Fruit fly (Drosophila melanogaster) whole organism, embryonic: ENCODE results near the gene Polr1D.

ENCODE experiments used
- Asciz ChIP-seq: fragments of 200-800 bp; sonication (Bioruptor generic); optimal IDR thresholded peaks from 2 replicates; lab custom pipeline; 2017; ENCODE audit warnings: missing biosample characterization, mild to moderate bottlenecking, missing genetic modification characterization, missing genetic modification reagents
- CG11504 ChIP-seq: fragments of 200-800 bp; sonication (Bioruptor generic); optimal IDR thresholded peaks from 3 replicates; lab custom pipeline; 2019; ENCODE audit warnings: missing biosample characterization, mild to moderate bottlenecking, missing genetic modification characterization, moderate library complexity
- CG12236 ChIP-seq: fragments of 200-800 bp; sonication (Bioruptor generic); optimal IDR thresholded peaks from 2 replicates; lab custom pipeline; 2016; ENCODE audit warnings: missing biosample characterization, missing genetic modification characterization
- CG13424 ChIP-seq: fragments of 200-800 bp; sonication (Bioruptor generic); optimal IDR thresholded peaks from 2 replicates; lab custom pipeline; 2019; ENCODE audit warnings: missing biosample characterization, mild to moderate bottlenecking, missing genetic modification characterization, moderate library complexity
- CG13894 ChIP-seq: fragments of 200-800 bp; sonication (Bioruptor generic); optimal IDR thresholded peaks from 3 replicates; lab custom pipeline; 2018; ENCODE audit warnings: missing biosample characterization, mild to moderate bottlenecking, missing genetic modification characterization, moderate library complexity
- CG17612 ChIP-seq: fragments of 200-800 bp; sonication (Bioruptor generic); IDR thresholded peaks from 2 replicates; pipeline ENCODE4 v1.3.6; 2022; ENCODE audit warnings: missing biosample characterization, missing genetic modification characterization
- CG18262 ChIP-seq: fragments of 200-800 bp; optimal IDR thresholded peaks from 3 replicates; lab custom pipeline; 2019; ENCODE audit warnings: missing biosample characterization, mild to moderate bottlenecking, missing genetic modification characterization, moderate library complexity
- CG30403 ChIP-seq: fragments of 200-800 bp; sonication (Bioruptor generic); optimal IDR thresholded peaks from 3 replicates; lab custom pipeline; 2016; ENCODE audit warnings: missing biosample characterization, missing genetic modification characterization
- CG32767 ChIP-seq: fragments of 200-800 bp; sonication (Bioruptor generic); IDR thresholded peaks from 2 replicates; pipeline ENCODE4 v1.3.6; 2022; ENCODE audit warnings: missing biosample characterization, missing genetic modification characterization
- CG6689 ChIP-seq: fragments of 200-800 bp; sonication (Bioruptor generic); IDR thresholded peaks from 2 replicates; pipeline ENCODE4 v1.3.6; 2022; ENCODE audit warnings: missing biosample characterization, missing genetic modification characterization
- CG6765 ChIP-seq: fragments of 200-800 bp; sonication (Bioruptor generic); optimal IDR thresholded peaks from 3 replicates; lab custom pipeline; 2017; ENCODE audit warnings: missing biosample characterization, mild to moderate bottlenecking, missing genetic modification characterization
- CG7556 ChIP-seq: fragments of 200-800 bp; sonication (Bioruptor generic); optimal IDR thresholded peaks from 2 replicates; lab custom pipeline; 2017; ENCODE audit warnings: missing biosample characterization, mild to moderate bottlenecking, missing genetic modification characterization
- CG7987 ChIP-seq: fragments of 200-800 bp; sonication (Bioruptor generic); optimal IDR thresholded peaks from 2 replicates; lab custom pipeline; 2018; ENCODE audit warnings: missing biosample characterization, mild to moderate bottlenecking, missing genetic modification characterization, moderate library complexity
- CG8388 ChIP-seq: fragments of 200-800 bp; sonication (Bioruptor generic); optimal IDR thresholded peaks from 2 replicates; lab custom pipeline; 2019; ENCODE audit warnings: missing biosample characterization, mild to moderate bottlenecking, missing genetic modification characterization, moderate library complexity
- CoRest ChIP-seq: fragments of 200-800 bp; sonication (Bioruptor generic); optimal IDR thresholded peaks from 3 replicates; lab custom pipeline; 2018; ENCODE audit warnings: missing biosample characterization, mild to moderate bottlenecking, missing genetic modification characterization, moderate library complexity
- CrebB ChIP-seq: fragments of 200-800 bp; sonication (Bioruptor generic); optimal IDR thresholded peaks from 3 replicates; lab custom pipeline; 2018; ENCODE audit warnings: missing biosample characterization, mild to moderate bottlenecking, missing genetic modification characterization
- HLH3B ChIP-seq: fragments of 200-800 bp; sonication (Bioruptor generic); IDR thresholded peaks from 2 replicates; pipeline ENCODE4 v1.3.6; 2022; ENCODE audit warnings: missing biosample characterization, missing genetic modification characterization
- Hmr ChIP-seq: fragments of 200-800 bp; sonication (Bioruptor generic); optimal IDR thresholded peaks from 3 replicates; lab custom pipeline; 2017; ENCODE audit warnings: mild to moderate bottlenecking, missing biosample characterization, missing genetic modification reagents, missing genetic modification characterization
- Kr ChIP-seq: fragments of 200-800 bp; sonication (Bioruptor generic); optimal IDR thresholded peaks from 2 replicates; lab custom pipeline; 2017; ENCODE audit warnings: missing biosample characterization, mild to moderate bottlenecking, missing genetic modification characterization
- Lim3 ChIP-seq: fragments of 200-800 bp; sonication (Bioruptor generic); IDR thresholded peaks from 2 replicates; pipeline ENCODE4 v1.3.6; 2022; ENCODE audit warnings: missing biosample characterization, missing genetic modification characterization
- Med ChIP-seq: fragments of 200-800 bp; sonication (Bioruptor generic); peaks from one replicate; lab custom pipeline; 2016; ENCODE audit warnings: missing biosample characterization, missing genetic modification characterization, mild to moderate bottlenecking, inconsistent platforms, moderate library complexity
- Sox100B ChIP-seq: fragments of 200-800 bp; sonication (Bioruptor generic); optimal IDR thresholded peaks from 3 replicates; lab custom pipeline; 2018; ENCODE audit warnings: missing biosample characterization, mild to moderate bottlenecking, missing genetic modification characterization
- Ssrp ChIP-seq: fragments of 200-800 bp; sonication (Bioruptor generic); optimal IDR thresholded peaks from 2 replicates; lab custom pipeline; 2018; ENCODE audit warnings: missing biosample characterization, mild to moderate bottlenecking, missing genetic modification characterization, moderate library complexity
- abd-A ChIP-seq: fragments of 200-800 bp; sonication (Bioruptor generic); optimal IDR thresholded peaks from 3 replicates; lab custom pipeline; 2019; ENCODE audit warnings: missing biosample characterization, mild to moderate bottlenecking, missing genetic modification characterization, moderate library complexity
- ara ChIP-seq: fragments of 200-800 bp; sonication (Bioruptor generic); IDR thresholded peaks from 2 replicates; pipeline ENCODE4 v1.3.6; 2022; ENCODE audit warnings: missing biosample characterization, missing genetic modification characterization
- cad ChIP-seq: fragments of >200 bp; optimal IDR thresholded peaks from 2 replicates; lab custom pipeline; 2017; ENCODE audit warnings: missing biosample characterization, missing genetic modification characterization
- chinmo ChIP-seq: fragments of 200-800 bp; sonication (Bioruptor generic); IDR thresholded peaks from 4 replicates; pipeline ENCODE4 v1.3.6; 2022; ENCODE audit warnings: missing biosample characterization, missing genetic modification characterization; ENCODE audit not compliant: partially characterized antibody
- crol ChIP-seq: fragments of 200-800 bp; sonication (Bioruptor generic); IDR thresholded peaks from 2 replicates; pipeline ENCODE4 v1.3.6; 2022; ENCODE audit warnings: missing biosample characterization, missing genetic modification characterization
- dpn ChIP-seq, 2 experiments: fragments of 200-800 bp; sonication (Bioruptor generic); optimal IDR thresholded peaks; 3 replicates each; lab custom pipeline; 2016; ENCODE audit warnings: missing biosample characterization in 2 of 2, missing genetic modification characterization in 2 of 2
- fd3F ChIP-seq: fragments of 200-800 bp; sonication (Bioruptor generic); optimal IDR thresholded peaks from 2 replicates; lab custom pipeline; 2018; ENCODE audit warnings: missing biosample characterization, mild to moderate bottlenecking, missing genetic modification characterization, moderate library complexity
- gcm2 ChIP-seq: fragments of 200-800 bp; sonication (Bioruptor generic); optimal IDR thresholded peaks from 2 replicates; lab custom pipeline; 2016; ENCODE audit warnings: missing biosample characterization, missing genetic modification characterization
- gro ChIP-seq: fragments of 200-800 bp; sonication (Bioruptor generic); optimal IDR thresholded peaks from 2 replicates; lab custom pipeline; 2016; ENCODE audit warnings: missing biosample characterization, missing genetic modification characterization
- gsb-n ChIP-seq: fragments of 200-800 bp; sonication (Bioruptor generic); optimal IDR thresholded peaks from 3 replicates; lab custom pipeline; 2018; ENCODE audit warnings: missing biosample characterization, mild to moderate bottlenecking, missing genetic modification characterization
- ken ChIP-seq: fragments of 200-800 bp; sonication (Bioruptor generic); IDR thresholded peaks from 3 replicates; pipeline ENCODE4 v1.3.6; 2022; ENCODE audit warnings: missing biosample characterization, missing genetic modification characterization
- nerfin-1 ChIP-seq: fragments of 200-800 bp; sonication (Bioruptor generic); optimal IDR thresholded peaks from 3 replicates; lab custom pipeline; 2019; ENCODE audit warnings: missing biosample characterization, mild to moderate bottlenecking, missing genetic modification characterization, moderate library complexity
- nom ChIP-seq: fragments of 200-800 bp; sonication (Bioruptor generic); optimal IDR thresholded peaks from 2 replicates; lab custom pipeline; 2017; ENCODE audit warnings: missing biosample characterization, missing genetic modification characterization, mild to moderate bottlenecking, moderate library complexity, missing genetic modification reagents
- pfk ChIP-seq: fragments of 200-800 bp; sonication (Bioruptor generic); optimal IDR thresholded peaks from 2 replicates; lab custom pipeline; 2018; ENCODE audit warnings: missing biosample characterization, mild to moderate bottlenecking, missing genetic modification characterization, moderate library complexity
- pnt ChIP-seq: fragments of 200-800 bp; sonication (Bioruptor generic); optimal IDR thresholded peaks from 3 replicates; lab custom pipeline; 2016; ENCODE audit warnings: missing biosample characterization, missing genetic modification characterization
- pros ChIP-seq: fragments of 200-800 bp; sonication (Bioruptor generic); optimal IDR thresholded peaks from 3 replicates; lab custom pipeline; 2019; ENCODE audit warnings: missing biosample characterization, mild to moderate bottlenecking, missing genetic modification characterization, moderate library complexity
- sd ChIP-seq: fragments of 200-800 bp; sonication (Bioruptor generic); optimal IDR thresholded peaks from 3 replicates; lab custom pipeline; 2018; ENCODE audit warnings: missing biosample characterization, mild to moderate bottlenecking, missing genetic modification characterization, moderate library complexity
- sens ChIP-seq: fragments of 200-800 bp; sonication (Bioruptor generic); peaks from one replicate; lab custom pipeline; 2016; ENCODE audit warnings: missing biosample characterization, missing genetic modification characterization
- tll ChIP-seq, 2 experiments: fragments of 200-800 bp in 1 of 2; fragments of >200 bp in 1 of 2; sonication (Bioruptor generic) in 1 of 2; optimal IDR thresholded peaks; 2 replicates each; lab custom pipeline; 2017 to 2019; ENCODE audit warnings: missing biosample characterization in 2 of 2, missing genetic modification characterization in 2 of 2, mild to moderate bottlenecking in 1 of 2, moderate library complexity in 1 of 2
- trh ChIP-seq: fragments of 200-800 bp; sonication (Bioruptor generic); optimal IDR thresholded peaks from 2 replicates; lab custom pipeline; 2016; ENCODE audit warnings: missing biosample characterization, missing genetic modification characterization
- twi ChIP-seq: fragments of 200-800 bp; optimal IDR thresholded peaks from 2 replicates; lab custom pipeline; 2019; ENCODE audit warnings: missing biosample characterization, mild to moderate bottlenecking, missing genetic modification characterization, moderate library complexity
- vvl ChIP-seq: fragments of 200-800 bp; sonication (Bioruptor generic); IDR thresholded peaks from 2 replicates; pipeline ENCODE4 v1.3.6; 2022; ENCODE audit warnings: missing biosample characterization, missing genetic modification characterization
- zen ChIP-seq: fragments of 200-800 bp; sonication (Bioruptor generic); optimal IDR thresholded peaks from 3 replicates; lab custom pipeline; 2018; ENCODE audit warnings: missing biosample characterization, mild to moderate bottlenecking, missing genetic modification characterization, moderate library complexity

Polr1D gene

dm6 chr2L:19140257-19140983 lies 5.4 kb upstream of the Polr1D start (continued):
- TF ChIP-seq sens (GFP tag; lab: Kevin White, UChicago) (peak; percentile 87), Hmr (GFP tag; lab: Kevin White, UChicago) (no peak), CrebB (tag; lab: Kevin White, UChicago) (no peak), Kr (GFP tag; lab: Kevin White, UChicago) (peak; percentile 11), twi (tag; lab: Kevin White, UChicago) (peak; percentile 11), fd3F (GFP tag; lab: Kevin White, UChicago) (peak; percentile 7), sd (tag; lab: Kevin White, UChicago) (peak; percentile 22), HLH3B (no peak)

- TF ChIP-seq chinmo (GFP tag; lab: Robert Waterston, UW) (0 out of 4 replicates have a peak, but pooled peaks have one; percentile 49), Lim3 (no peak), abd-A (tag; lab: Kevin White, UChicago) (peak; percentile 50), CG32767 (GFP tag; lab: Robert Waterston, UW) (no peak), cad (GFP tag; lab: Kevin White, UChicago) (peak; percentile 87), pnt (GFP tag; lab: Kevin White, UChicago) (no peak), pros (GFP tag; lab: Kevin White, UChicago) (peak; percentile 96), zen (tag; lab: Kevin White, UChicago) (peak; percentile 4), CG12236 (GFP tag; lab: Kevin White, UChicago) (no peak), CG13894 (tag; lab: Kevin White, UChicago) (peak; percentile 77), ken (no peak), ara (no peak), crol (GFP tag; lab: Robert Waterston, UW) (peak; percentile 30; the same call in 1 of the 2 replicates), nerfin-1 (tag; lab: Kevin White, UChicago) (peak; percentile 14), vvl (GFP tag; lab: Robert Waterston, UW) (peak; percentile 69), tll (GFP tag; optimal IDR thresholded peaks at IDR 0.05; lab: Kevin White, UChicago) (peak in 1 of 2 experiments; percentile 44), gsb-n (tag; lab: Kevin White, UChicago) (peak; percentile 13), nom (no peak), pfk (GFP tag; lab: Kevin White, UChicago) (peak; percentile 12)
Measured at dm6 chr2L:19139751-19140150, 4.7 kb upstream of the Polr1D start.

dm6 chr2L:19138361-19139041 lies 3.5 kb upstream of the Polr1D start:
- peak; percentile 62 for TF ChIP-seq CG11504 (tag; lab: Kevin White, UChicago)
- no peak for TF ChIP-seq CG6689 (GFP tag; lab: Robert Waterston, UW)
- TF ChIP-seq CG17612 (GFP tag; lab: Robert Waterston, UW) = no peak
- peak; percentile 29 for TF ChIP-seq CoRest (tag; lab: Kevin White, UChicago)
- TF ChIP-seq CG8388 (GFP tag; lab: Kevin White, UChicago) = peak; percentile 6
- TF ChIP-seq CG7556 (GFP tag; lab: Kevin White, UChicago) = peak; percentile 62
- peak; percentile 32 for TF ChIP-seq Ssrp (tag; lab: Kevin White, UChicago)
- TF ChIP-seq CG30403 (GFP tag; lab: Kevin White, UChicago) = peak; percentile 13
- peak; percentile 13 for TF ChIP-seq Sox100B (GFP tag; lab: Kevin White, UChicago)
- TF ChIP-seq Med (GFP tag; lab: Kevin White, UChicago) = peak; percentile 60
- peak; percentile 41 for TF ChIP-seq CG13424 (tag; lab: Kevin White, UChicago)
- no peak for TF ChIP-seq gro
- no peak for TF ChIP-seq gcm2 (GFP tag; lab: Kevin White, UChicago)
- no peak for TF ChIP-seq CG7987 (GFP tag; lab: Kevin White, UChicago)
- no peak for TF ChIP-seq CG6765
- no peak for TF ChIP-seq trh (GFP tag; lab: Kevin White, UChicago)
- TF ChIP-seq CG18262 (tag; lab: Kevin White, UChicago) = peak; percentile 42
- peak in 1 of 2 experiments; percentile 21 for TF ChIP-seq dpn (GFP tag; optimal IDR thresholded peaks at IDR 0.05; lab: Kevin White, UChicago)
- TF ChIP-seq Asciz (GFP tag; lab: Kevin White, UChicago) = peak; percentile 34
- TF ChIP-seq nom = peak; percentile 4
